Worm (Caenorhabditis elegans) whole organism, mixed stage, embryonic: ENCODE results near the gene fbxb-74.

ENCODE experiments used
- bed-3 ChIP-seq: fragments of 200-800 bp; sonication (Bioruptor generic); optimal IDR thresholded peaks from 3 replicates; lab custom pipeline; 2018; ENCODE audit warnings: mild to moderate bottlenecking, missing genetic modification characterization, moderate library complexity, missing compliant biosample characterization
- blmp-1 ChIP-seq: fragments of 150-350 bp; optimal IDR thresholded peaks from 2 replicates; lab custom pipeline; 2014; ENCODE audit warnings: missing biosample characterization, missing genetic modification characterization
- ceh-39 ChIP-seq: fragments of 150-350 bp; optimal IDR thresholded peaks from 2 replicates; lab custom pipeline; 2014; ENCODE audit warnings: missing biosample characterization, missing genetic modification characterization
- ceh-43 ChIP-seq: fragments of 200-800 bp; sonication (Bioruptor generic); optimal IDR thresholded peaks from 2 replicates; lab custom pipeline; 2018; ENCODE audit warnings: mild to moderate bottlenecking, missing genetic modification characterization, moderate library complexity, missing compliant biosample characterization
- ceh-83 ChIP-seq: fragments of 200-800 bp; sonication (Bioruptor generic); optimal IDR thresholded peaks from 2 replicates; lab custom pipeline; 2018; ENCODE audit warnings: mild to moderate bottlenecking, missing genetic modification characterization, missing compliant biosample characterization
- ces-1 ChIP-seq: fragments of 150-350 bp; optimal IDR thresholded peaks from 2 replicates; lab custom pipeline; 2014; ENCODE audit warnings: missing biosample characterization, missing genetic modification reagents, missing genetic modification characterization
- drap-1 ChIP-seq: fragments of 200-800 bp; sonication (Bioruptor generic); optimal IDR thresholded peaks from 3 replicates; lab custom pipeline; 2018; ENCODE audit warnings: mild to moderate bottlenecking, missing genetic modification characterization, missing compliant biosample characterization
- elt-1 ChIP-seq: sonication (generic microtip); optimal IDR thresholded peaks from 2 replicates; lab custom pipeline; 2017; ENCODE audit warnings: missing genetic modification characterization, mild to moderate bottlenecking, missing compliant biosample characterization, antibody characterized with exemption, moderate library complexity, borderline replicate concordance; ENCODE audit not compliant: insufficient read depth
- elt-3 ChIP-seq: fragments of 150-350 bp; optimal IDR thresholded peaks from 2 replicates; lab custom pipeline; 2014; ENCODE audit warnings: missing biosample characterization, missing genetic modification characterization
- flh-1 ChIP-seq: fragments of 200-800 bp; sonication (Bioruptor generic); optimal IDR thresholded peaks from 2 replicates; lab custom pipeline; 2018; ENCODE audit warnings: mild to moderate bottlenecking, missing genetic modification characterization, moderate library complexity, missing compliant biosample characterization
- ham-2 ChIP-seq: fragments of 200-800 bp; sonication (Bioruptor generic); optimal IDR thresholded peaks from 2 replicates; lab custom pipeline; 2018; ENCODE audit warnings: mild to moderate bottlenecking, missing genetic modification characterization, missing compliant biosample characterization
- hlh-1 ChIP-seq: fragments of 150-350 bp; optimal IDR thresholded peaks from 2 replicates; lab custom pipeline; 2014; ENCODE audit warnings: missing biosample characterization, missing genetic modification reagents, missing genetic modification characterization
- lin-13 ChIP-seq: fragments of 150-350 bp; optimal IDR thresholded peaks from 2 replicates; lab custom pipeline; 2014; ENCODE audit warnings: missing biosample characterization, missing genetic modification characterization
- lin-32 ChIP-seq: fragments of 200-800 bp; sonication (Bioruptor generic); optimal IDR thresholded peaks from 2 replicates; lab custom pipeline; 2018; ENCODE audit warnings: mild to moderate bottlenecking, missing genetic modification characterization, missing compliant biosample characterization
- lsy-2 ChIP-seq: fragments of 150-350 bp; optimal IDR thresholded peaks from 2 replicates; lab custom pipeline; 2014; ENCODE audit warnings: missing biosample characterization, missing genetic modification characterization
- mab-5 ChIP-seq: fragments of 150-350 bp; optimal IDR thresholded peaks from 2 replicates; lab custom pipeline; 2014; ENCODE audit warnings: missing biosample characterization, missing genetic modification characterization
- mep-1 ChIP-seq: fragments of 150-350 bp; optimal IDR thresholded peaks from 2 replicates; lab custom pipeline; 2017; ENCODE audit warnings: missing biosample characterization, missing genetic modification reagents, missing genetic modification characterization, inconsistent platforms
- mls-2 ChIP-seq: sonication (generic microtip); optimal IDR thresholded peaks from 2 replicates; lab custom pipeline; 2016; ENCODE audit warnings: mild to moderate bottlenecking, missing genetic modification characterization, moderate library complexity, missing compliant biosample characterization
- nhr-12 ChIP-seq: fragments of 150-350 bp; optimal IDR thresholded peaks from 2 replicates; lab custom pipeline; 2014; ENCODE audit warnings: missing biosample characterization, missing genetic modification characterization
- nhr-2 ChIP-seq: fragments of 150-350 bp; optimal IDR thresholded peaks from 2 replicates; lab custom pipeline; 2014; ENCODE audit warnings: missing biosample characterization, missing genetic modification characterization
- nhr-237 ChIP-seq: fragments of 150-350 bp; optimal IDR thresholded peaks from 2 replicates; lab custom pipeline; 2014; ENCODE audit warnings: missing biosample characterization, missing genetic modification characterization
- nhr-28 ChIP-seq: fragments of 150-350 bp; optimal IDR thresholded peaks from 2 replicates; lab custom pipeline; 2014; ENCODE audit warnings: missing biosample characterization, missing genetic modification characterization
- nhr-76 ChIP-seq: sonication (generic microtip); optimal IDR thresholded peaks from 2 replicates; lab custom pipeline; 2017; ENCODE audit warnings: missing biosample characterization, missing genetic modification characterization
- pha-4 ChIP-seq: fragments of 150-350 bp; optimal IDR thresholded peaks from 2 replicates; lab custom pipeline; 2018; ENCODE audit warnings: missing biosample characterization, missing genetic modification reagents, missing genetic modification characterization
- sem-2 ChIP-seq: fragments of 200-800 bp; sonication (Bioruptor generic); optimal IDR thresholded peaks from 2 replicates; lab custom pipeline; 2018; ENCODE audit warnings: mild to moderate bottlenecking, missing genetic modification characterization, missing compliant biosample characterization
- snpc-4 ChIP-seq: fragments of 150-350 bp; optimal IDR thresholded peaks from 2 replicates; lab custom pipeline; 2014; ENCODE audit warnings: missing biosample characterization, missing genetic modification characterization
- sptf-1 ChIP-seq: sonication (generic microtip); optimal IDR thresholded peaks from 2 replicates; lab custom pipeline; 2017; ENCODE audit warnings: mild to moderate bottlenecking, missing genetic modification characterization, moderate library complexity, missing compliant biosample characterization
- tbx-8 ChIP-seq: fragments of 200-800 bp; sonication (Bioruptor generic); optimal IDR thresholded peaks from 2 replicates; lab custom pipeline; 2018; ENCODE audit warnings: mild to moderate bottlenecking, missing genetic modification characterization, moderate library complexity, missing compliant biosample characterization
- unc-39 ChIP-seq: fragments of 150-350 bp; optimal IDR thresholded peaks from 2 replicates; lab custom pipeline; 2014; ENCODE audit warnings: missing biosample characterization, missing genetic modification characterization
- unc-62 ChIP-seq: fragments of 150-350 bp; optimal IDR thresholded peaks from 2 replicates; lab custom pipeline; 2014; ENCODE audit warnings: missing biosample characterization, missing genetic modification reagents, missing genetic modification characterization
- zip-8 ChIP-seq: fragments of 150-350 bp; optimal IDR thresholded peaks from 2 replicates; lab custom pipeline; 2014; ENCODE audit warnings: missing biosample characterization, missing genetic modification characterization
- ztf-11 ChIP-seq: fragments of 150-350 bp; optimal IDR thresholded peaks from 2 replicates; lab custom pipeline; 2014; ENCODE audit warnings: missing biosample characterization, missing genetic modification characterization

fbxb-74 gene

DNA sequence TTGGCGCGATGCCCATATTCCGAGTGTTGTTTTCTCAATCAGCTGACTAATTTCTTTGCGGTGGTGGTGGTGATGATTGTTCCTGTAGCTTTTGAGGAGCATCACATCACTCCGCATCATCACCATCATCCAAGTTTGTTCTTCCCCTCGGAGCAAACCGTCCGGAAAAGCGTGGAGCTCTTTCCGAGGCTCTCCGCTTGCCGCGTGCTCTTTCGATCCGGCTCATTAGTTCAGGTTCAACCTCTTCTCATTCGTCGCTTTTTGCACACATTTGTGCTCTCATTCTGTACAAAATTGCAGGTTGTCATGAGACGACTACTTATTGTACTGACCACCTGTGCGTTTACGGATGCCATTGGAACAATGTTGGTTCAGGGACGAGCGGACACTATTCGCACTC is 26.1 kb upstream of the fbxb-74 start, which contains the start of gene M01H9.5:
Gene M01H9.5, plus strand, starts transcription at position 301 of the 400 bp plus-strand sequence.
- TF ChIP-seq lin-13 (tag; lab: Kevin White, UChicago) (no peak), blmp-1 (tag; lab: Kevin White, UChicago) (no peak), ceh-83 (GFP tag; lab: Kevin White, UChicago) (no peak), ceh-43 (GFP tag; lab: Kevin White, UChicago) (no peak), lin-32 (no peak), zip-8 (tag; lab: Kevin White, UChicago) (no peak), bed-3 (GFP tag; lab: Kevin White, UChicago) (no peak), tbx-8 (GFP tag; lab: Kevin White, UChicago) (no peak), ceh-39 (tag; lab: Kevin White, UChicago) (no peak), elt-3 (tag; lab: Kevin White, UChicago) (no peak), unc-39 (no peak), mab-5 (tag; lab: Kevin White, UChicago) (no peak), nhr-2 (tag; lab: Kevin White, UChicago) (no peak), drap-1 (GFP tag; lab: Kevin White, UChicago) (no peak), unc-62 (GFP tag; lab: Kevin White, UChicago) (no peak), nhr-237 (no peak), ztf-11 (tag; lab: Kevin White, UChicago) (no peak), hlh-1 (tag; lab: Kevin White, UChicago) (no peak), nhr-12 (no peak)
- TF ChIP-seq, all 35 proteins: peak for 0

DNA sequence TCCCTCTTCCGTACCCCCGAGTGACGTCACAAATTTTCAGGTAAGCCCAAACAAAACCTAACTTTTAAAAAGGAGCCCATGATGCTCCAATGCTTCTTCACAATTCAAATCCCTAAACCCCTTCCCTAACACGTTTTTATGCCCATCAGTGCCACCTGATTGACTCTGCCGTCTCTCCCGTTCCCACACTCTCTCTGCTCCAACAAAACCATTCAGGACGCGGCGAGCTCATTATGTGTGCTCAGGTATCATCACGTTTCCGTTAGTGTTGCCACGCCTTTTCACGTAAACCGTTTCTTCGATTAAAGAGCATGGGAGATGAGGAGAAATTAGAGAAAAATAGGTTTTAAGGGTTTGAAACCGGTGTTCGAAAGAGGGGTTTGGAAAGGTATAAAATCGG is 24.0 kb upstream of the fbxb-74 start, which contains the start of gene M01H9.2:
Gene M01H9.2, minus strand, starts transcription at position 101 of the 400 bp plus-strand sequence.
- TF ChIP-seq ham-2 (no peak), sem-2 (GFP tag; lab: Kevin White, UChicago) (no peak), mab-5 (tag; lab: Kevin White, UChicago) (no peak), lin-13 (tag; lab: Kevin White, UChicago) (no peak), nhr-28 (tag; lab: Kevin White, UChicago) (no peak), ztf-11 (tag; lab: Kevin White, UChicago) (no peak), drap-1 (GFP tag; lab: Kevin White, UChicago) (no peak), mls-2 (tag; lab: Kevin White, UChicago) (no peak), mep-1 (tag; lab: Kevin White, UChicago) (no peak)
- TF ChIP-seq, all 35 proteins: peak for 0

DNA sequence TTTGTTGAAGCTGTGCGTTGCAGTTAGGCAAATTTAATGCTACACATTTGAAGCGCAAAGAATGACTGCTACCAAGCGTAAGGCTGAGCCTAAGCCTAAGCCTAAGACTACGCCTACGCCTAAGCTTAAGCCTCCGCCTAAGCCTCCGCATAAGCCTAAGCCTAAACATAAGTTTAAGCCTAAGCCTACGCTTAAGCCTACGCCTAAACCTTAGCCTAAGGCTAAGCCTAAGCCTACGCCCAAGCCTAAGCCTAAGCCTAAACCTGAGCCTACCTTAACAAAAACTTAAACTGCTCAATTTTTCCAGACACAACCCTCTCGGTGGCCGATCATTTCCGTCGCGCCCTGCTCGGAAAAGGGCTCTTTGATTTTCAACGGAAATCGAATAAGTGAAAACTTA is 20.3 kb upstream of the fbxb-74 start:
- TF ChIP-seq sptf-1 (tag; lab: Kevin White, UChicago) (no peak), ces-1 (GFP tag; lab: Kevin White, UChicago) (no peak), nhr-28 (tag; lab: Kevin White, UChicago) (no peak), ceh-43 (GFP tag; lab: Kevin White, UChicago) (no peak), nhr-237 (no peak), bed-3 (GFP tag; lab: Kevin White, UChicago) (no peak), lsy-2 (tag; lab: Kevin White, UChicago) (no peak), blmp-1 (tag; lab: Kevin White, UChicago) (no peak), flh-1 (no peak), nhr-2 (tag; lab: Kevin White, UChicago) (no peak), drap-1 (GFP tag; lab: Kevin White, UChicago) (no peak), unc-62 (GFP tag; lab: Kevin White, UChicago) (no peak), pha-4 (tag; lab: Kevin White, UChicago) (no peak), mls-2 (tag; lab: Kevin White, UChicago) (no peak), lin-32 (no peak), sem-2 (GFP tag; lab: Kevin White, UChicago) (no peak)

ce11 chrIV:4456658-4457057 is 17.6 kb upstream of the fbxb-74 start:
- TF ChIP-seq mab-5 (tag; lab: Kevin White, UChicago) (no peak), sem-2 (GFP tag; lab: Kevin White, UChicago) (no peak), blmp-1 (tag; lab: Kevin White, UChicago) (no peak), snpc-4 (tag; lab: Kevin White, UChicago) (no peak), nhr-12 (no peak), ceh-39 (tag; lab: Kevin White, UChicago) (no peak), nhr-2 (tag; lab: Kevin White, UChicago) (no peak), pha-4 (tag; lab: Kevin White, UChicago) (no peak), mep-1 (tag; lab: Kevin White, UChicago) (no peak), mls-2 (tag; lab: Kevin White, UChicago) (no peak), sptf-1 (tag; lab: Kevin White, UChicago) (no peak), nhr-76 (tag; lab: Kevin White, UChicago) (no peak), elt-1 (tag; lab: Kevin White, UChicago) (no peak), unc-39 (no peak), lin-13 (tag; lab: Kevin White, UChicago) (no peak), ceh-43 (GFP tag; lab: Kevin White, UChicago) (no peak), flh-1 (no peak)
